Worm (Caenorhabditis elegans): ENCODE measurements around the gene K10B3.1.

DNA sequence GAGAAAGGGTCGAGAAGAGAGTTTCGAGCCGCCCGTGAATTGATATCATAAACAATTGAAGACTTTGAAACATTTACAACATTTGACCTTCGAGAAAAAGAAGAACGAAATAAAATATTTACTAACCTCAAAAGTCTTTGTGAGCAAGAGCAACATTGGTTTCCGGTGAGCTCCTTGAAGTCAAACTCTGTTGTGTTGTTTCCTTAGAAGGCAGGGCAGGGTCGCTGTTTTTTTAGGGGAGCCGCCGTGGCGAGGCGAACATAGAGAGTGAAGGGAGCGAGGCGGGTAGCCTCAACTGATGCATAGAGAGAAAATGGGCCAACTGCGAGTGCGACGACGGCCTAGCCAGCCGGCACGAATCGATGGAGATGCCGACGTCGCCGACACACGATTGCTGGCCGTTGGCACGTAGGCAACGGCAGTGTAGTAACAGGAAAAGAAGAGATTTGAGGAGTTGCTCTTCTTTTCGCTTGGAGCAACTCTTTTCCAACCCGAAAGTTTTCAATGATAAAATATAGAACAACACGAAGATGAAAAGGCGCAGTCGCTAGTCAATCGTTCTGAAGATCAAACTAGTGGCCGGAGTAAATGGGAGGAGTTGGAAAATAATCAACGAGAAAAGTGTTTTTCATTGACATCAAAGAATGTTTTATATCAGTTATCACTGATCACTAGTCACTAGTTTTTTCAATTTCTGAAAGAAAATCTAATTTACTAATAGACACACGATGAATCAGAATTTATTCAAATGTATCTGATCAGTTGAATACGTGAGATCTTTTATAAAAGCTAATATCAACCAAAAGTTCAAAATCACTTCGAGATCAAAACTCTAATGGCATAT lies 19.0 kb upstream of the K10B3.1 start, which contains the start of gene mai-1:
- no peak for TF ChIP-seq pha-4 (tag; optimal IDR thresholded peaks at IDR 0.05)
- no peak for TF ChIP-seq blmp-1 (tag; optimal IDR thresholded peaks at IDR 0.05)
- no peak for TF ChIP-seq mab-5 (tag; optimal IDR thresholded peaks at IDR 0.05)
- TF ChIP-seq sptf-1 (tag; optimal IDR thresholded peaks at IDR 0.05): no peak
- TF ChIP-seq zip-8 (tag; optimal IDR thresholded peaks at IDR 0.05): no peak
- no peak for TF ChIP-seq ztf-11 (tag; optimal IDR thresholded peaks at IDR 0.05)
- no peak for TF ChIP-seq unc-39 (tag; optimal IDR thresholded peaks at IDR 0.05)
- no peak for TF ChIP-seq snpc-4 (tag; optimal IDR thresholded peaks at IDR 0.05)

Data from whole organism, mixed stage, embryonic.